Worm (Caenorhabditis elegans) whole organism, L4 larva: ENCODE results near the gene ZK180.6.

ENCODE experiments used
- D1046.2 ChIP-seq: fragments of 200-800 bp; sonication (Bioruptor generic); IDR thresholded peaks from 2 replicates; pipeline ENCODE4 v1.3.6; 2022; ENCODE audit warnings: missing genetic modification characterization, missing compliant biosample characterization
- F37D6.2 ChIP-seq: sonication (generic microtip); optimal IDR thresholded peaks from 2 replicates; lab custom pipeline; 2016; ENCODE audit warnings: mild to moderate bottlenecking, missing genetic modification characterization, missing compliant biosample characterization
- F49E8.2 ChIP-seq: sonication (generic microtip); optimal IDR thresholded peaks from 2 replicates; lab custom pipeline; 2016; ENCODE audit warnings: missing compliant biosample characterization, mild to moderate bottlenecking, missing genetic modification characterization, borderline replicate concordance
- T20F7.1 ChIP-seq: fragments of 200-800 bp; sonication (Bioruptor generic); optimal IDR thresholded peaks from 2 replicates; lab custom pipeline; 2018; ENCODE audit warnings: mild to moderate bottlenecking, missing genetic modification characterization, missing compliant biosample characterization
- Y48G9A.11 ChIP-seq: fragments of 200-800 bp; sonication (Bioruptor generic); IDR thresholded peaks from 2 replicates; pipeline ENCODE4 v1.3.6; 2022; ENCODE audit warnings: missing genetic modification reagents, missing genetic modification characterization, missing compliant biosample characterization
- Y5F2A.4 ChIP-seq: fragments of 200-800 bp; sonication (Bioruptor generic); optimal IDR thresholded peaks from 2 replicates; lab custom pipeline; 2018; ENCODE audit warnings: mild to moderate bottlenecking, missing genetic modification characterization, missing compliant biosample characterization
- ZK337.2 ChIP-seq: fragments of 200-800 bp; sonication (Bioruptor generic); IDR thresholded peaks from 2 replicates; pipeline ENCODE4 v1.3.6; 2022; ENCODE audit warnings: missing genetic modification reagents, missing genetic modification characterization, missing compliant biosample characterization
- aha-1 ChIP-seq: fragments of 150-350 bp; peaks from one replicate; lab custom pipeline; 2014; ENCODE audit warnings: missing biosample characterization, missing genetic modification characterization
- arid-1 ChIP-seq: fragments of 200-800 bp; sonication (Bioruptor generic); conservative IDR thresholded peaks from 2 replicates; pipeline ENCODE4 v1.3.6; 2022; ENCODE audit warnings: missing genetic modification reagents, missing genetic modification characterization, missing compliant biosample characterization
- attf-4 ChIP-seq: sonication (generic microtip); optimal IDR thresholded peaks from 3 replicates; lab custom pipeline; 2017; ENCODE audit warnings: missing biosample characterization, missing genetic modification characterization
- ceh-20 ChIP-seq: fragments of 200-800 bp; sonication (Bioruptor generic); IDR thresholded peaks from 2 replicates; pipeline ENCODE4 v1.3.6; 2022; ENCODE audit warnings: missing genetic modification reagents, missing genetic modification characterization, missing compliant biosample characterization
- ceh-62 ChIP-seq: sonication (generic microtip); optimal IDR thresholded peaks from 2 replicates; lab custom pipeline; 2017; ENCODE audit warnings: missing biosample characterization, missing genetic modification characterization
- ces-1 ChIP-seq: fragments of 150-350 bp; sonication (generic microtip); optimal IDR thresholded peaks from 4 replicates; lab custom pipeline; 2014; ENCODE audit warnings: missing biosample characterization, missing genetic modification reagents, missing genetic modification characterization
- cey-2 ChIP-seq: sonication (generic microtip); optimal IDR thresholded peaks from 3 replicates; lab custom pipeline; 2017; ENCODE audit warnings: missing genetic modification characterization, mild to moderate bottlenecking, missing compliant biosample characterization, antibody characterized with exemption, borderline replicate concordance; ENCODE audit not compliant: insufficient read depth
- daf-16 ChIP-seq, 3 experiments: sonication (generic microtip); optimal IDR thresholded peaks; 2 replicates each; lab custom pipeline; 2016 to 2017; ENCODE audit warnings: missing genetic modification characterization in 3 of 3, missing genetic modification reagents in 3 of 3, mild to moderate bottlenecking in 2 of 3, missing compliant biosample characterization in 2 of 3, missing biosample characterization in 1 of 3, moderate library complexity in 1 of 3
- dmd-6 ChIP-seq: fragments of 200-800 bp; sonication (Bioruptor generic); IDR thresholded peaks from 2 replicates; pipeline ENCODE4 v1.3.6; 2022; ENCODE audit warnings: missing genetic modification reagents, missing genetic modification characterization, missing compliant biosample characterization
- dmd-8 ChIP-seq: fragments of 200-800 bp; sonication (Bioruptor generic); IDR thresholded peaks from 2 replicates; pipeline ENCODE4 v1.3.6; 2022; ENCODE audit warnings: missing genetic modification characterization, missing compliant biosample characterization
- dve-1 ChIP-seq: sonication (generic microtip); optimal IDR thresholded peaks from 2 replicates; lab custom pipeline; 2017; ENCODE audit warnings: antibody characterized with exemption, mild to moderate bottlenecking, missing genetic modification characterization, missing compliant biosample characterization; ENCODE audit not compliant: insufficient read depth
- egl-27 ChIP-seq: sonication (generic microtip); optimal IDR thresholded peaks from 3 replicates; lab custom pipeline; 2017; ENCODE audit warnings: missing biosample characterization, missing genetic modification reagents, missing genetic modification characterization
- egl-43 ChIP-seq: fragments of 200-800 bp; sonication (Bioruptor generic); IDR thresholded peaks from 2 replicates; pipeline ENCODE4 v1.3.6; 2022; ENCODE audit warnings: missing genetic modification reagents, missing genetic modification characterization, missing compliant biosample characterization
- fkh-10 ChIP-seq: fragments of 150-350 bp; optimal IDR thresholded peaks from 2 replicates; lab custom pipeline; 2014; ENCODE audit warnings: missing biosample characterization, missing genetic modification reagents, missing genetic modification characterization
- gei-8 ChIP-seq: fragments of 200-800 bp; sonication (Bioruptor generic); optimal IDR thresholded peaks from 2 replicates; lab custom pipeline; 2018; ENCODE audit warnings: mild to moderate bottlenecking, missing genetic modification characterization, missing compliant biosample characterization
- jun-1 ChIP-seq: fragments of 150-350 bp; optimal IDR thresholded peaks from 2 replicates; lab custom pipeline; 2014; ENCODE audit warnings: missing biosample characterization, missing genetic modification reagents, missing genetic modification characterization
- lim-7 ChIP-seq: fragments of 200-800 bp; sonication (Bioruptor generic); IDR thresholded peaks from 2 replicates; pipeline ENCODE4 v1.3.6; 2022; ENCODE audit warnings: missing genetic modification characterization, missing compliant biosample characterization
- lin-1 ChIP-seq: fragments of 200-800 bp; sonication (Bioruptor generic); IDR thresholded peaks from 2 replicates; pipeline ENCODE4 v1.3.6; 2022; ENCODE audit warnings: missing genetic modification reagents, missing genetic modification characterization, missing compliant biosample characterization
- lin-15B ChIP-seq: fragments of 150-350 bp; sonication (generic microtip); optimal IDR thresholded peaks from 3 replicates; lab custom pipeline; 2014; ENCODE audit warnings: missing biosample characterization, missing genetic modification characterization
- lin-29 ChIP-seq: fragments of 200-800 bp; sonication (Bioruptor generic); IDR thresholded peaks from 2 replicates; pipeline ENCODE4 v1.3.6; 2022; ENCODE audit warnings: missing genetic modification reagents, missing genetic modification characterization, missing compliant biosample characterization
- lin-38 ChIP-seq: fragments of 200-800 bp; sonication (Bioruptor generic); IDR thresholded peaks from 2 replicates; pipeline ENCODE4 v1.3.6; 2022; ENCODE audit warnings: missing genetic modification reagents, missing genetic modification characterization, missing compliant biosample characterization
- lir-3 ChIP-seq: sonication (generic microtip); optimal IDR thresholded peaks from 2 replicates; lab custom pipeline; 2016; ENCODE audit warnings: mild to moderate bottlenecking, missing genetic modification characterization, missing compliant biosample characterization
- madf-9 ChIP-seq: fragments of 200-800 bp; sonication (Bioruptor generic); conservative IDR thresholded peaks from 2 replicates; pipeline ENCODE4 v1.3.6; 2022; ENCODE audit warnings: missing genetic modification reagents, missing genetic modification characterization, missing compliant biosample characterization
- mdl-1 ChIP-seq, 2 experiments: fragments of 150-350 bp in 1 of 2; sonication (generic microtip) in 1 of 2; optimal IDR thresholded peaks; 2 replicates each; lab custom pipeline; 2014 to 2017; ENCODE audit warnings: missing biosample characterization in 2 of 2, missing genetic modification characterization in 2 of 2
- mxl-2 ChIP-seq: fragments of 200-800 bp; sonication (Bioruptor generic); conservative IDR thresholded peaks from 2 replicates; pipeline ENCODE4 v1.3.6; 2022; ENCODE audit warnings: missing genetic modification reagents, missing genetic modification characterization, missing compliant biosample characterization
- mxl-3 ChIP-seq: fragments of 200-800 bp; sonication (Bioruptor generic); optimal IDR thresholded peaks from 2 replicates; lab custom pipeline; 2018; ENCODE audit warnings: mild to moderate bottlenecking, missing genetic modification characterization, missing compliant biosample characterization
- nhr-10 ChIP-seq: fragments of 150-350 bp; optimal IDR thresholded peaks from 2 replicates; lab custom pipeline; 2014; ENCODE audit warnings: missing biosample characterization, missing genetic modification characterization
- nhr-111 ChIP-seq: fragments of 200-800 bp; sonication (Bioruptor generic); optimal IDR thresholded peaks from 2 replicates; lab custom pipeline; 2018; ENCODE audit warnings: mild to moderate bottlenecking, missing genetic modification characterization, missing compliant biosample characterization
- nhr-237 ChIP-seq: sonication (generic microtip); optimal IDR thresholded peaks from 2 replicates; lab custom pipeline; 2017; ENCODE audit warnings: missing biosample characterization, missing genetic modification characterization
- nhr-28 ChIP-seq: fragments of 150-350 bp; optimal IDR thresholded peaks from 2 replicates; lab custom pipeline; 2014; ENCODE audit warnings: missing biosample characterization, missing genetic modification characterization
- nhr-41 ChIP-seq: fragments of 200-800 bp; sonication (Bioruptor generic); IDR thresholded peaks from 2 replicates; pipeline ENCODE4 v1.3.6; 2022; ENCODE audit warnings: missing genetic modification reagents, missing genetic modification characterization, missing compliant biosample characterization
- nhr-42 ChIP-seq: fragments of 200-800 bp; sonication (Bioruptor generic); IDR thresholded peaks from 2 replicates; pipeline ENCODE4 v1.3.6; 2022; ENCODE audit warnings: missing genetic modification characterization, missing compliant biosample characterization
- nhr-77 ChIP-seq: fragments of 150-350 bp; optimal IDR thresholded peaks from 2 replicates; lab custom pipeline; 2014; ENCODE audit warnings: missing biosample characterization, missing genetic modification characterization
- php-3 ChIP-seq: fragments of 200-800 bp; sonication (Bioruptor generic); IDR thresholded peaks from 2 replicates; pipeline ENCODE4 v1.3.6; 2022; ENCODE audit warnings: missing genetic modification reagents, missing genetic modification characterization, missing compliant biosample characterization
- pqm-1 ChIP-seq: sonication (generic microtip); optimal IDR thresholded peaks from 2 replicates; lab custom pipeline; 2017; ENCODE audit warnings: missing biosample characterization, missing genetic modification characterization
- set-16 ChIP-seq: fragments of 200-800 bp; sonication (Bioruptor generic); IDR thresholded peaks from 2 replicates; pipeline ENCODE4 v1.3.6; 2022; ENCODE audit warnings: missing genetic modification reagents, missing genetic modification characterization, missing compliant biosample characterization
- snpc-1.2 ChIP-seq: fragments of 200-800 bp; sonication (Bioruptor generic); IDR thresholded peaks from 2 replicates; pipeline ENCODE4 v1.3.6; 2022; ENCODE audit warnings: missing genetic modification reagents, missing genetic modification characterization, missing compliant biosample characterization
- tra-1 ChIP-seq: fragments of 200-800 bp; sonication (Bioruptor generic); IDR thresholded peaks from 2 replicates; pipeline ENCODE4 v1.3.6; 2022; ENCODE audit warnings: missing genetic modification reagents, missing genetic modification characterization, missing compliant biosample characterization
- unc-39 ChIP-seq: sonication (generic microtip); optimal IDR thresholded peaks from 2 replicates; lab custom pipeline; 2017; ENCODE audit warnings: missing biosample characterization, missing genetic modification characterization
- zag-1 ChIP-seq: fragments of 150-350 bp; optimal IDR thresholded peaks from 2 replicates; lab custom pipeline; 2014; ENCODE audit warnings: missing biosample characterization, missing genetic modification characterization
- zfp-3 ChIP-seq: fragments of 200-800 bp; sonication (Bioruptor generic); conservative IDR thresholded peaks from 2 replicates; pipeline ENCODE4 v1.3.6; 2022; ENCODE audit warnings: missing genetic modification reagents, missing genetic modification characterization, missing compliant biosample characterization
- zip-11 ChIP-seq: fragments of 200-800 bp; sonication (Bioruptor generic); IDR thresholded peaks from 2 replicates; pipeline ENCODE4 v1.3.6; 2022; ENCODE audit warnings: missing genetic modification characterization, missing compliant biosample characterization
- ztf-11 ChIP-seq: fragments of 150-350 bp; optimal IDR thresholded peaks from 2 replicates; lab custom pipeline; 2014; ENCODE audit warnings: missing biosample characterization, missing genetic modification characterization

ZK180.6 gene

DNA sequence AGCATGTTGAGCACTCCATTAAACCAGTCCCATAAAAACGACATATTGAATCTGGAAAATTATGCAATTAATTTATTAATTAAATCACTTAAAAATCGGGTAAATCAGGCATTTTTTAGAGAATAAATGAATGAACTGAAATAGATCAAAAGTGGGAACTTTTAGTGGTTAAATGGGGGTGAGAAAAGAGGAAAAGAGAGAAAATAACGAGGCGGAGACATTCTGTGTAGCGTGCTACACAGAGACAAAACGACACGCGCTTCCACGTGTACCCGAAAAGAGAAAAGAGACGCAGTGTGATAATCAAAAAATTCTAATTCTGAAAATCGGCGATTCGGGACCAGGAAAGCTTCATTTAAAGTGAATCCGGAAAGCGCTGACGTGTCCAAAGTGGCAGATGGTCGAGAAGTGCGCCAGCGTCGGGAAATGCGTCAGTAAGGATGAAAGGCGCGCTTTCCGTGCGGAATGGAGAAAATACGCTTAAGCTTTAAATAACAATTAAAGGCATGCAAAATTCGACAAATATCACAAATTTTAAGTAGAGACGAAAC lies 11.5 kb downstream of the ZK180.6 start, which contains the start of gene sar-1 (continued):
- no peak for TF ChIP-seq unc-39 (tag; lab: Kevin White, UChicago)
- TF ChIP-seq nhr-10 (tag; lab: Kevin White, UChicago): no peak
- TF ChIP-seq mdl-1 (tag; optimal IDR thresholded peaks at IDR 0.05; lab: Kevin White, UChicago): peak; percentile 60 to 83
- TF ChIP-seq jun-1 (tag; lab: Kevin White, UChicago): peak; percentile 46
- TF ChIP-seq mxl-2 (GFP tag; lab: Robert Waterston, UW): no peak
- 0 out of 2 replicates have a peak, but pooled peaks have one; percentile 59 for TF ChIP-seq nhr-42
- TF ChIP-seq ceh-20 (GFP tag; lab: Robert Waterston, UW): peak; percentile 47; the same call in 1 of the 2 replicates
- TF ChIP-seq ces-1 (GFP tag; lab: Kevin White, UChicago): no peak
- TF ChIP-seq lim-7 (GFP tag; lab: Robert Waterston, UW): no peak
- no peak for TF ChIP-seq lin-29 (GFP tag; lab: Robert Waterston, UW)
- peak; percentile 83 for TF ChIP-seq lin-38
- TF ChIP-seq nhr-77: peak; percentile 75
- TF ChIP-seq ztf-11 (tag; lab: Kevin White, UChicago): no peak
- peak; percentile 34 for TF ChIP-seq pqm-1
- TF ChIP-seq lin-15B: no peak
- TF ChIP-seq Y48G9A.11 (GFP tag; lab: Robert Waterston, UW): no peak
- TF ChIP-seq lir-3: no peak
- TF ChIP-seq attf-4 (tag; lab: Kevin White, UChicago): no peak
- no peak for TF ChIP-seq gei-8 (GFP tag; lab: Kevin White, UChicago)
- TF ChIP-seq madf-9 (GFP tag; lab: Robert Waterston, UW): no peak
- no peak for TF ChIP-seq T20F7.1 (GFP tag; lab: Kevin White, UChicago)
- no peak for TF ChIP-seq zip-11
- no peak for TF ChIP-seq dve-1 (tag; lab: Kevin White, UChicago)
- no peak for TF ChIP-seq ceh-62 (tag; lab: Kevin White, UChicago)
- peak; percentile 52; the same call in 1 of the 2 replicates for TF ChIP-seq arid-1 (GFP tag; lab: Robert Waterston, UW)
- TF ChIP-seq nhr-237 (tag; lab: Kevin White, UChicago): no peak
- peak; percentile 62; the same call in 1 of the 2 replicates for TF ChIP-seq snpc-1.2
- peak; percentile 78 for TF ChIP-seq egl-43 (GFP tag; lab: Robert Waterston, UW)
- peak; percentile 73 for TF ChIP-seq dmd-6 (GFP tag; lab: Robert Waterston, UW)
- peak; percentile 50; the same call in 1 of the 2 replicates for TF ChIP-seq lin-1
- 0 out of 2 replicates have a peak, but pooled peaks have one; percentile 12 for TF ChIP-seq php-3 (GFP tag; lab: Robert Waterston, UW)
- TF ChIP-seq F37D6.2 (tag; lab: Kevin White, UChicago): peak; percentile 67
- TF ChIP-seq nhr-28: peak; percentile 86
- TF ChIP-seq Y5F2A.4 (GFP tag; lab: Kevin White, UChicago): no peak
- peak; percentile 68; the same call in 1 of the 2 replicates for TF ChIP-seq zfp-3
- no peak for TF ChIP-seq set-16 (GFP tag; lab: Robert Waterston, UW)
- TF ChIP-seq D1046.2 (GFP tag; lab: Robert Waterston, UW): no peak
- TF ChIP-seq dmd-8 (GFP tag; lab: Robert Waterston, UW): no peak
- peak; percentile 98 for TF ChIP-seq aha-1 (tag; lab: Kevin White, UChicago)
- TF ChIP-seq egl-27 (tag; lab: Kevin White, UChicago): no peak
- peak; percentile 11 for TF ChIP-seq fkh-10
- TF ChIP-seq mxl-3 (GFP tag; lab: Kevin White, UChicago): peak; percentile 90
- TF ChIP-seq F49E8.2 (tag; lab: Kevin White, UChicago): peak; percentile 36
- TF ChIP-seq zag-1: no peak
- no peak for TF ChIP-seq cey-2
- TF ChIP-seq daf-16 (GFP tag; optimal IDR thresholded peaks at IDR 0.05; lab: Kevin White, UChicago): peak in 1 of 2 experiments; percentile 49
- TF ChIP-seq daf-16 (tag; optimal IDR thresholded peaks at IDR 0.05; lab: Kevin White, UChicago): no peak
- no peak for TF ChIP-seq nhr-41
- no peak for TF ChIP-seq ZK337.2
- no peak for TF ChIP-seq nhr-111 (GFP tag; lab: Kevin White, UChicago)
- 0 out of 2 replicates have a peak, but pooled peaks have one; percentile 63 for TF ChIP-seq tra-1 (GFP tag; lab: Robert Waterston, UW)
